Fruit fly (Drosophila melanogaster): Measurements from ENCODE around the gene CG13891.

- TF ChIP-seq CG4496 (GFP tag; IDR thresholded peaks at IDR 0.05) (no peak), D1 (tag; optimal IDR thresholded peaks at IDR 0.05) (no peak), EcR (GFP tag; optimal IDR thresholded peaks at IDR 0.05) (no peak), rn (GFP tag; IDR thresholded peaks at IDR 0.05) (no peak), fd96Ca (GFP tag; IDR thresholded peaks at IDR 0.05) (no peak), Ets98B (GFP tag; IDR thresholded peaks at IDR 0.05) (no peak), Snoo (tag; optimal IDR thresholded peaks at IDR 0.05) (no peak), CG8301 (tag; optimal IDR thresholded peaks at IDR 0.05) (no peak), CG8159 (tag; optimal IDR thresholded peaks at IDR 0.05) (no peak), gl (tag; optimal IDR thresholded peaks at IDR 0.05) (no peak)
These were observed 5.8 kb upstream of the CG13891 start for dm6 chr3L:439538-439937.
